Worm (Caenorhabditis elegans): Measurements from ENCODE around the gene gst-34.
A peak's percentile ranks its signal among the peaks of the same experiment; 100 is the strongest.

ce11 chrII:15226186-15226585 is 43.1 kb upstream of the gst-34 start:
- TF ChIP-seq ama-1 (optimal IDR thresholded peaks at IDR 0.05): no peak
- TF ChIP-seq flt-1 (GFP tag; IDR thresholded peaks at IDR 0.05): no peak
- no peak for TF ChIP-seq B0310.2 (tag; optimal IDR thresholded peaks at IDR 0.05)
- TF ChIP-seq pes-1 (GFP tag; IDR thresholded peaks at IDR 0.05): no peak
- peak; percentile 12 for TF ChIP-seq aly-1 (tag; optimal IDR thresholded peaks at IDR 0.05)
- TF ChIP-seq ceh-36 (tag; optimal IDR thresholded peaks at IDR 0.05): no peak
- TF ChIP-seq sea-1 (GFP tag; conservative IDR thresholded peaks at IDR 0.05): no peak
- no peak for TF ChIP-seq hmg-4 (GFP tag; optimal IDR thresholded peaks at IDR 0.05)
- TF ChIP-seq F13C5.2 (tag; optimal IDR thresholded peaks at IDR 0.05): no peak
- no peak for TF ChIP-seq tra-4 (tag; optimal IDR thresholded peaks at IDR 0.05)
- no peak for TF ChIP-seq hnd-1 (tag; optimal IDR thresholded peaks at IDR 0.05)
